Worm (Caenorhabditis elegans) whole organism, L2 larva: Measurements from ENCODE around the gene gst-10.

Experiments
- C34F6.9 ChIP-seq: fragments of 150-350 bp; optimal IDR thresholded peaks from 2 replicates; lab custom pipeline; 2014; ENCODE audit warnings: missing biosample characterization, missing genetic modification characterization
- R02D3.7 ChIP-seq: fragments of 150-350 bp; optimal IDR thresholded peaks from 2 replicates; lab custom pipeline; 2014; ENCODE audit warnings: missing biosample characterization, missing genetic modification characterization
- Y55F3AM.14 ChIP-seq: fragments of 200-800 bp; sonication (Bioruptor generic); optimal IDR thresholded peaks from 2 replicates; lab custom pipeline; 2018; ENCODE audit warnings: mild to moderate bottlenecking, missing genetic modification characterization, missing compliant biosample characterization
- alr-1 ChIP-seq: fragments of 150-350 bp; optimal IDR thresholded peaks from 2 replicates; lab custom pipeline; 2014; ENCODE audit warnings: missing biosample characterization, missing genetic modification characterization
- aly-2 ChIP-seq: fragments of 150-350 bp; optimal IDR thresholded peaks from 2 replicates; lab custom pipeline; 2014; ENCODE audit warnings: missing biosample characterization, missing genetic modification characterization
- ama-1 ChIP-seq: fragments of 150-350 bp; optimal IDR thresholded peaks from 2 replicates; lab custom pipeline; 2018; ENCODE audit warnings: inconsistent platforms
- blmp-1 ChIP-seq: sonication (generic microtip); optimal IDR thresholded peaks from 2 replicates; lab custom pipeline; 2017; ENCODE audit warnings: missing genetic modification characterization, mild to moderate bottlenecking, missing compliant biosample characterization, antibody characterized with exemption, moderate library complexity; ENCODE audit not compliant: insufficient read depth
- ceh-82 ChIP-seq: fragments of 150-350 bp; optimal IDR thresholded peaks from 2 replicates; lab custom pipeline; 2014; ENCODE audit warnings: missing biosample characterization, missing genetic modification characterization
- crh-2 ChIP-seq: sonication (generic microtip); optimal IDR thresholded peaks from 2 replicates; lab custom pipeline; 2017; ENCODE audit warnings: missing biosample characterization, missing genetic modification characterization
- dmd-4 ChIP-seq: sonication (generic microtip); optimal IDR thresholded peaks from 2 replicates; lab custom pipeline; 2017; ENCODE audit warnings: missing biosample characterization, missing genetic modification characterization
- elt-1 ChIP-seq: fragments of 150-350 bp; optimal IDR thresholded peaks from 2 replicates; lab custom pipeline; 2014; ENCODE audit warnings: missing biosample characterization, missing genetic modification characterization
- fos-1 ChIP-seq: fragments of 150-350 bp; optimal IDR thresholded peaks from 2 replicates; lab custom pipeline; 2014; ENCODE audit warnings: missing biosample characterization, missing genetic modification characterization
- gmeb-1 ChIP-seq: fragments of 150-350 bp; optimal IDR thresholded peaks from 2 replicates; lab custom pipeline; 2014; ENCODE audit warnings: missing biosample characterization, missing genetic modification characterization
- lin-11 ChIP-seq: fragments of 150-350 bp; sonication (generic microtip); optimal IDR thresholded peaks from 2 replicates; lab custom pipeline; 2014; ENCODE audit warnings: missing biosample characterization, missing genetic modification characterization, inconsistent platforms, mixed read lengths
- lin-13 ChIP-seq: fragments of 150-350 bp; optimal IDR thresholded peaks from 2 replicates; lab custom pipeline; 2014; ENCODE audit warnings: missing biosample characterization, missing genetic modification reagents, missing genetic modification characterization
- lin-39 ChIP-seq: fragments of 150-350 bp; optimal IDR thresholded peaks from 2 replicates; lab custom pipeline; 2014; ENCODE audit warnings: missing biosample characterization, missing genetic modification reagents, missing genetic modification characterization
- lsy-2 ChIP-seq, 2 experiments: fragments of 150-350 bp in 1 of 2; sonication (generic microtip) in 1 of 2; optimal IDR thresholded peaks; 2 replicates each; lab custom pipeline; 2014 to 2017; ENCODE audit warnings: missing biosample characterization in 2 of 2, missing genetic modification characterization in 2 of 2
- mab-5 ChIP-seq: fragments of 150-350 bp; optimal IDR thresholded peaks from 2 replicates; lab custom pipeline; 2014; ENCODE audit warnings: missing biosample characterization, missing genetic modification characterization
- mbf-1 ChIP-seq: sonication (generic microtip); optimal IDR thresholded peaks from 2 replicates; lab custom pipeline; 2017; ENCODE audit warnings: missing biosample characterization, missing genetic modification characterization
- mdl-1 ChIP-seq, 2 experiments: fragments of 150-350 bp in 1 of 2; sonication (generic microtip) in 1 of 2; optimal IDR thresholded peaks; 2 replicates each; lab custom pipeline; 2017; ENCODE audit warnings: missing biosample characterization in 2 of 2, missing genetic modification characterization in 2 of 2
- nhr-10 ChIP-seq: sonication (generic microtip); optimal IDR thresholded peaks from 2 replicates; lab custom pipeline; 2017; ENCODE audit warnings: missing biosample characterization, missing genetic modification characterization
- nhr-11 ChIP-seq: fragments of 150-350 bp; optimal IDR thresholded peaks from 2 replicates; lab custom pipeline; 2014; ENCODE audit warnings: missing biosample characterization, missing genetic modification characterization
- nhr-12 ChIP-seq: fragments of 150-350 bp; optimal IDR thresholded peaks from 2 replicates; lab custom pipeline; 2014; ENCODE audit warnings: missing biosample characterization, missing genetic modification characterization
- nhr-129 ChIP-seq: fragments of 150-350 bp; optimal IDR thresholded peaks from 2 replicates; lab custom pipeline; 2014; ENCODE audit warnings: missing biosample characterization, missing genetic modification characterization
- nhr-21 ChIP-seq: fragments of 150-350 bp; optimal IDR thresholded peaks from 2 replicates; lab custom pipeline; 2014; ENCODE audit warnings: missing biosample characterization, missing genetic modification characterization
- nhr-237 ChIP-seq: fragments of 150-350 bp; optimal IDR thresholded peaks from 2 replicates; lab custom pipeline; 2014; ENCODE audit warnings: missing biosample characterization, missing genetic modification characterization
- nhr-25 ChIP-seq: fragments of 150-350 bp; sonication (generic microtip); optimal IDR thresholded peaks from 3 replicates; lab custom pipeline; 2014; ENCODE audit warnings: missing biosample characterization, missing genetic modification characterization
- nhr-77 ChIP-seq: fragments of 150-350 bp; optimal IDR thresholded peaks from 2 replicates; lab custom pipeline; 2014; ENCODE audit warnings: missing biosample characterization, missing genetic modification characterization
- skn-1 ChIP-seq: sonication (generic microtip); optimal IDR thresholded peaks from 2 replicates; lab custom pipeline; 2017; ENCODE audit warnings: missing biosample characterization, missing genetic modification characterization
- sma-3 ChIP-seq: sonication (generic microtip); optimal IDR thresholded peaks from 2 replicates; lab custom pipeline; 2016; ENCODE audit warnings: missing genetic modification reagents, missing genetic modification characterization, missing compliant biosample characterization
- sma-9 ChIP-seq, 2 experiments: fragments of 150-350 bp in 1 of 2; sonication (generic microtip) in 1 of 2; optimal IDR thresholded peaks; 2 replicates each; lab custom pipeline; 2014 to 2016; ENCODE audit warnings: missing genetic modification characterization in 2 of 2, mild to moderate bottlenecking in 1 of 2, missing biosample characterization in 1 of 2, missing compliant biosample characterization in 1 of 2, missing genetic modification reagents in 1 of 2, moderate library complexity in 1 of 2
- snpc-4 ChIP-seq: fragments of 150-350 bp; optimal IDR thresholded peaks from 2 replicates; lab custom pipeline; 2014; ENCODE audit warnings: missing biosample characterization, missing genetic modification characterization
- unc-39 ChIP-seq: fragments of 150-350 bp; optimal IDR thresholded peaks from 2 replicates; lab custom pipeline; 2014; ENCODE audit warnings: missing biosample characterization, missing genetic modification characterization
- unc-55 ChIP-seq: fragments of 150-350 bp; sonication (generic microtip); optimal IDR thresholded peaks from 3 replicates; lab custom pipeline; 2014; ENCODE audit warnings: missing biosample characterization, missing genetic modification reagents, missing genetic modification characterization
- zag-1 ChIP-seq: fragments of 150-350 bp; optimal IDR thresholded peaks from 2 replicates; lab custom pipeline; 2014; ENCODE audit warnings: missing biosample characterization, missing genetic modification characterization
- ztf-1 ChIP-seq: fragments of 200-800 bp; sonication (Bioruptor generic); conservative IDR thresholded peaks from 2 replicates; pipeline ENCODE4 v1.3.6; 2022; ENCODE audit warnings: missing genetic modification characterization, missing compliant biosample characterization
- ztf-11 ChIP-seq: sonication (generic microtip); optimal IDR thresholded peaks from 2 replicates; lab custom pipeline; 2017; ENCODE audit warnings: missing biosample characterization, missing genetic modification characterization

gst-10 gene

DNA sequence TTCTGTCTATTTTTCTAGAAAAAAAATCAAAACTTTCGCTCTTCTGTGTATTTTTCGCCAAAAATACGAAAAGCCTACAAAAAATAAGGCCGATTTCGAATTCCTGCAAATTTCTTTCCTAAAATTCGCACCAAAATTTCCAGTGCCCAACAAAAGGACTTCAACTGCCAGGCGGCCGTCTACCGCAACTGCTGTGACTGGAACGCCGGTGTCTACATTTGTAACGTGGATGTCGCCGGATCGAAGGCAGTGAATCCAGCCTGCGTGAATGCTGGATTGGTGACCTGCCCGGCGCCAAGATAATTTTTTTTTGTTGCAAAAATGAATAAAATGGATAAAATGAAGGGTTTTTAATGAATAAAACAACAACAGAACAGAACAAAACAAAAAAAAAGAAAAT is 40.3 kb downstream of the gst-10 start:
- TF ChIP-seq ama-1 (no peak), unc-39 (tag; lab: Kevin White, UChicago) (no peak)
- TF ChIP-seq, all 48 proteins: peak for 0

DNA sequence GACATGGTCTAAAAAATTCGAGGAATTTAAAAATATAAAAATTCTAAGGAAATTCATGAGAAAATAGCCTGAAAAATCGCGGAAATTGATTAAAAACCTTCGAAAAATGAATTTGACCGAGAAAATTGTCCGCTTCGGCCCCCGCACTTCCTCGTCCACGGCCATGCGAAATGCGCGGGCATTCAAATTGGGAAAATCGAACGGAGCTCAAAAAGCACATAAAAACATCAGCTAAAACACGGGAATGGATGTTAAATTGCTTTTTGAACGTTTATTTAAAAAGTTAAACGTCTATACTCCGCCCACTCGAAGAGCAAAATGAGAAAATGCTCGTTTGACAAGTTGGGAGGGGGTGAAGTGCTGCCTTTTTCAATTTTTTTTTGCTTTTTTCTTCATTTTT is 41.6 kb downstream of the gst-10 start, which contains the start of gene F53E10.6:
TSS of gene F53E10.6 (minus strand) at position 8 of the 400 bp plus-strand sequence.
- TF ChIP-seq mdl-1 (tag; optimal IDR thresholded peaks at IDR 0.05; lab: Kevin White, UChicago): no peak
- TF ChIP-seq gmeb-1 (tag; lab: Kevin White, UChicago): peak; percentile 89
- no peak for TF ChIP-seq nhr-25 (tag; lab: Kevin White, UChicago)
- no peak for TF ChIP-seq skn-1
- no peak for TF ChIP-seq ztf-11 (tag; lab: Kevin White, UChicago)
- no peak for TF ChIP-seq nhr-10
- TF ChIP-seq lin-39: no peak
- no peak for TF ChIP-seq aly-2 (tag; lab: Kevin White, UChicago)
- no peak for TF ChIP-seq lin-11 (tag; lab: Kevin White, UChicago)
- no peak for TF ChIP-seq mab-5 (tag; lab: Kevin White, UChicago)
- TF ChIP-seq ceh-82: no peak
- TF ChIP-seq unc-55 (GFP tag; lab: Kevin White, UChicago): peak; percentile 46
- no peak for TF ChIP-seq sma-3 (GFP tag; lab: Kevin White, UChicago)
- TF ChIP-seq sma-9 (GFP tag; optimal IDR thresholded peaks at IDR 0.05; lab: Kevin White, UChicago): no peak
- TF ChIP-seq sma-9 (tag; optimal IDR thresholded peaks at IDR 0.05; lab: Kevin White, UChicago): no peak
- no peak for TF ChIP-seq nhr-12 (tag; lab: Kevin White, UChicago)
- TF ChIP-seq snpc-4 (tag; lab: Kevin White, UChicago): no peak
- peak; percentile 38 for TF ChIP-seq C34F6.9 (tag; lab: Kevin White, UChicago)
- TF ChIP-seq lin-13 (GFP tag; lab: Kevin White, UChicago): no peak
- no peak for TF ChIP-seq nhr-129 (tag; lab: Kevin White, UChicago)
- TF ChIP-seq lsy-2 (tag; optimal IDR thresholded peaks at IDR 0.05; lab: Kevin White, UChicago): peak in 1 of 2 experiments; percentile 40
- no peak for TF ChIP-seq nhr-237
- no peak for TF ChIP-seq nhr-77 (tag; lab: Kevin White, UChicago)
- TF ChIP-seq zag-1 (tag; lab: Kevin White, UChicago): no peak
- TF ChIP-seq nhr-11: no peak
- no peak for TF ChIP-seq unc-39 (tag; lab: Kevin White, UChicago)
- no peak for TF ChIP-seq crh-2 (tag; lab: Kevin White, UChicago)
- no peak for TF ChIP-seq dmd-4 (tag; lab: Kevin White, UChicago)
- TF ChIP-seq R02D3.7: no peak

DNA sequence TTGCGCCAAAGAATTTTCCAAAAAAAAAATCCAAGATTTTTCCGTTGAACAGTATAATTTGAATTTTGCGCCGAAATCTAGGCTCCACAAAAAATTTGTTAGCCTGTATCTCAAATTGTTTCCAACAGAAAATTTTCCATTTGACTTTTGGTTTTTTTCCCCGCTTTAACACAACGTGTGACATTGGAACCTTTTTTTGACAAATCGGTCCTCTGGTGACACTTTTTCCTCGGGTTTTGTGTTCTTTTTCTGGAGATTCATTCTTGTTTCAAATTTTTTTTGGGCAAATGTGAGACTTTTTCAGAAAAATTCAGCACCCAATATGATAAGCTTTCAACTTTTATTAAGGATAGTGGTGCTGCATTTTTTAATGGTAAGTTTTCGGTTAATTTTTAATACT is 46.9 kb downstream of the gst-10 start, which contains the start of gene acr-17:
TSS of gene acr-17 (plus strand) at position 301 of the 400 bp plus-strand sequence.
- no peak for TF ChIP-seq ztf-1 (GFP tag; lab: Robert Waterston, UW)
- TF ChIP-seq nhr-11: no peak
- no peak for TF ChIP-seq snpc-4 (tag; lab: Kevin White, UChicago)
- TF ChIP-seq Y55F3AM.14: no peak
- no peak for TF ChIP-seq alr-1 (tag; lab: Kevin White, UChicago)
- no peak for TF ChIP-seq elt-1 (tag; lab: Kevin White, UChicago)
- no peak for TF ChIP-seq blmp-1 (tag; lab: Kevin White, UChicago)
- TF ChIP-seq sma-9 (GFP tag; optimal IDR thresholded peaks at IDR 0.05; lab: Kevin White, UChicago): no peak
- TF ChIP-seq sma-9 (tag; optimal IDR thresholded peaks at IDR 0.05; lab: Kevin White, UChicago): no peak
- TF ChIP-seq mbf-1 (tag; lab: Kevin White, UChicago): no peak
- no peak for TF ChIP-seq fos-1 (tag; lab: Kevin White, UChicago)
- no peak for TF ChIP-seq nhr-21
- no peak for TF ChIP-seq unc-39 (tag; lab: Kevin White, UChicago)
- no peak for TF ChIP-seq ama-1
- no peak for TF ChIP-seq nhr-25 (tag; lab: Kevin White, UChicago)
